Fruit fly (Drosophila melanogaster) whole organism, embryonic: ENCODE data around the gene CG12171.

Experiments
- Blimp-1 ChIP-seq: fragments of 200-800 bp; sonication (Bioruptor generic); optimal IDR thresholded peaks from 3 replicates; lab custom pipeline; 2018; ENCODE audit warnings: missing biosample characterization, missing genetic modification characterization, mild to moderate bottlenecking, moderate library complexity, missing genetic modification reagents
- CG10462 ChIP-seq: fragments of 200-800 bp; sonication (Bioruptor generic); optimal IDR thresholded peaks from 2 replicates; lab custom pipeline; 2016; ENCODE audit warnings: missing biosample characterization, missing genetic modification characterization
- CG10565 ChIP-seq: fragments of 200-800 bp; sonication (Bioruptor generic); optimal IDR thresholded peaks from 3 replicates; lab custom pipeline; 2016; ENCODE audit warnings: missing biosample characterization, mild to moderate bottlenecking, missing genetic modification characterization
- CG10654 ChIP-seq: fragments of 200-800 bp; sonication (Bioruptor generic); optimal IDR thresholded peaks from 2 replicates; lab custom pipeline; 2016; ENCODE audit warnings: missing biosample characterization, missing genetic modification characterization
- CG11093 ChIP-seq: fragments of 200-800 bp; sonication (Bioruptor generic); IDR thresholded peaks from 3 replicates; pipeline ENCODE4 v1.3.6; 2022; ENCODE audit warnings: missing biosample characterization, missing genetic modification characterization
- CG11398 ChIP-seq: fragments of 200-800 bp; sonication (Bioruptor generic); optimal IDR thresholded peaks from 2 replicates; lab custom pipeline; 2016; ENCODE audit warnings: missing biosample characterization, missing genetic modification characterization
- CG11504 ChIP-seq: fragments of 200-800 bp; sonication (Bioruptor generic); optimal IDR thresholded peaks from 3 replicates; lab custom pipeline; 2019; ENCODE audit warnings: missing biosample characterization, mild to moderate bottlenecking, missing genetic modification characterization, moderate library complexity
- CG12659 ChIP-seq: fragments of 200-800 bp; sonication (Bioruptor generic); optimal IDR thresholded peaks from 3 replicates; lab custom pipeline; 2017; ENCODE audit warnings: mild to moderate bottlenecking, missing biosample characterization, missing genetic modification reagents, missing genetic modification characterization
- CG14441 ChIP-seq: fragments of 200-800 bp; sonication (Bioruptor generic); IDR thresholded peaks from 2 replicates; pipeline ENCODE4 v1.3.6; 2022; ENCODE audit warnings: missing biosample characterization, missing genetic modification characterization
- CG16815 ChIP-seq: fragments of 200-800 bp; sonication (Bioruptor generic); optimal IDR thresholded peaks from 3 replicates; lab custom pipeline; 2017; ENCODE audit warnings: missing biosample characterization, mild to moderate bottlenecking, missing genetic modification characterization
- CG17359 ChIP-seq: fragments of 200-800 bp; sonication (Bioruptor generic); optimal IDR thresholded peaks from 3 replicates; lab custom pipeline; 2018; ENCODE audit warnings: missing biosample characterization, mild to moderate bottlenecking, missing genetic modification characterization, moderate library complexity
- CG2678 ChIP-seq: fragments of 200-800 bp; sonication (Bioruptor generic); optimal IDR thresholded peaks from 3 replicates; lab custom pipeline; 2019; ENCODE audit warnings: missing biosample characterization, mild to moderate bottlenecking, missing genetic modification characterization, moderate library complexity
- CG34422 ChIP-seq: fragments of 200-800 bp; sonication (Bioruptor generic); IDR thresholded peaks from 3 replicates; pipeline ENCODE4 v1.3.6; 2022; ENCODE audit warnings: missing biosample characterization, missing genetic modification characterization
- CG3995 ChIP-seq: fragments of 200-800 bp; sonication (Bioruptor generic); optimal IDR thresholded peaks from 3 replicates; lab custom pipeline; 2016; ENCODE audit warnings: missing biosample characterization, missing genetic modification characterization
- CG43689 ChIP-seq: fragments of 200-800 bp; sonication (Bioruptor generic); IDR thresholded peaks from 2 replicates; pipeline ENCODE4 v1.3.6; 2022; ENCODE audit warnings: missing biosample characterization, missing genetic modification characterization
- CG5953 ChIP-seq: fragments of 200-800 bp; sonication (Bioruptor generic); IDR thresholded peaks from 2 replicates; pipeline ENCODE4 v1.3.6; 2022; ENCODE audit warnings: missing biosample characterization, missing genetic modification characterization
- CG6791 ChIP-seq: fragments of 200-800 bp; sonication (Bioruptor generic); IDR thresholded peaks from 3 replicates; pipeline ENCODE4 v1.3.6; 2022; ENCODE audit warnings: missing biosample characterization, missing genetic modification characterization; ENCODE audit not compliant: partially characterized antibody
- CHES-1-like ChIP-seq: fragments of 200-800 bp; sonication (Bioruptor generic); optimal IDR thresholded peaks from 2 replicates; lab custom pipeline; 2016; ENCODE audit warnings: missing biosample characterization, missing genetic modification characterization
- Dip2 ChIP-seq: fragments of 200-800 bp; sonication (Bioruptor generic); IDR thresholded peaks from 2 replicates; pipeline ENCODE4 v1.3.6; 2022; ENCODE audit warnings: missing biosample characterization, missing genetic modification characterization
- Fer3 ChIP-seq: fragments of 200-800 bp; sonication (Bioruptor generic); optimal IDR thresholded peaks from 2 replicates; lab custom pipeline; 2018; ENCODE audit warnings: missing biosample characterization, mild to moderate bottlenecking, missing genetic modification characterization, moderate library complexity
- Hey ChIP-seq: fragments of 200-800 bp; sonication (Bioruptor generic); optimal IDR thresholded peaks from 3 replicates; lab custom pipeline; 2018; ENCODE audit warnings: missing biosample characterization, mild to moderate bottlenecking, missing genetic modification characterization
- Myb ChIP-seq: fragments of 200-800 bp; sonication (Bioruptor generic); optimal IDR thresholded peaks from 2 replicates; lab custom pipeline; 2016; ENCODE audit warnings: missing biosample characterization, missing genetic modification characterization
- NFAT ChIP-seq: fragments of 200-800 bp; sonication (Bioruptor generic); IDR thresholded peaks from 2 replicates; pipeline ENCODE4 v1.3.6; 2022; ENCODE audit warnings: missing biosample characterization, missing genetic modification characterization
- Neu2 ChIP-seq: fragments of 200-800 bp; sonication (Bioruptor generic); optimal IDR thresholded peaks from 3 replicates; lab custom pipeline; 2016; ENCODE audit warnings: missing biosample characterization, missing genetic modification characterization, borderline replicate concordance
- Pdp1 ChIP-seq, 2 experiments: fragments of 200-800 bp; sonication (Bioruptor generic); optimal IDR thresholded peaks; 3 replicates each; lab custom pipeline; 2016; ENCODE audit warnings: missing biosample characterization in 2 of 2, missing genetic modification characterization in 2 of 2, mild to moderate bottlenecking in 1 of 2, moderate library complexity in 1 of 2
- Ravus ChIP-seq: fragments of 200-800 bp; sonication (Bioruptor generic); IDR thresholded peaks from 2 replicates; pipeline ENCODE4 v1.3.6; 2022; ENCODE audit warnings: missing biosample characterization, missing genetic modification characterization
- Rx ChIP-seq: fragments of 200-800 bp; sonication (Bioruptor generic); IDR thresholded peaks from 2 replicates; pipeline ENCODE4 v1.3.6; 2022; ENCODE audit warnings: missing biosample characterization, missing genetic modification characterization
- Sin3A ChIP-seq: fragments of >200 bp; optimal IDR thresholded peaks from 2 replicates; lab custom pipeline; 2018
- az2 ChIP-seq: fragments of 200-800 bp; sonication (Bioruptor generic); optimal IDR thresholded peaks from 3 replicates; lab custom pipeline; 2016; ENCODE audit warnings: missing biosample characterization, missing genetic modification characterization
- br ChIP-seq: fragments of >200 bp; optimal IDR thresholded peaks from 2 replicates; lab custom pipeline; 2017
- ci ChIP-seq: fragments of 200-800 bp; sonication (Bioruptor generic); IDR thresholded peaks from 3 replicates; pipeline ENCODE4 v1.3.6; 2022; ENCODE audit warnings: missing biosample characterization, missing genetic modification characterization
- dimm ChIP-seq: fragments of 200-800 bp; sonication (Bioruptor generic); IDR thresholded peaks from 2 replicates; pipeline ENCODE4 v1.3.6; 2022; ENCODE audit warnings: missing biosample characterization, missing genetic modification characterization
- dm ChIP-seq: fragments of 200-800 bp; sonication (Bioruptor generic); optimal IDR thresholded peaks from 3 replicates; lab custom pipeline; 2016; ENCODE audit warnings: missing biosample characterization, missing genetic modification characterization
- eve ChIP-seq, 2 experiments: fragments of >200 bp; optimal IDR thresholded peaks; 2 replicates each; lab custom pipeline; 2017; ENCODE audit warnings: missing biosample characterization in 2 of 2, missing genetic modification characterization in 2 of 2
- grn ChIP-seq: fragments of 200-800 bp; sonication (Bioruptor generic); optimal IDR thresholded peaks from 3 replicates; lab custom pipeline; 2017; ENCODE audit warnings: missing biosample characterization, missing genetic modification characterization
- her ChIP-seq: fragments of 200-800 bp; sonication (Bioruptor generic); optimal IDR thresholded peaks from 2 replicates; lab custom pipeline; 2016; ENCODE audit warnings: missing biosample characterization, missing genetic modification characterization
- ind ChIP-seq: fragments of 200-800 bp; sonication (Bioruptor generic); optimal IDR thresholded peaks from 3 replicates; lab custom pipeline; 2016; ENCODE audit warnings: missing biosample characterization, missing genetic modification characterization
- jigr1 ChIP-seq: fragments of 200-800 bp; sonication (Bioruptor generic); IDR thresholded peaks from 3 replicates; pipeline ENCODE4 v1.3.6; 2022; ENCODE audit warnings: missing biosample characterization, missing genetic modification characterization
- mirr ChIP-seq: fragments of 200-800 bp; sonication (Bioruptor generic); optimal IDR thresholded peaks from 3 replicates; lab custom pipeline; 2018; ENCODE audit warnings: missing biosample characterization, mild to moderate bottlenecking, missing genetic modification characterization
- nmo ChIP-seq: fragments of 200-800 bp; sonication (Bioruptor generic); optimal IDR thresholded peaks from 2 replicates; lab custom pipeline; 2018; ENCODE audit warnings: missing biosample characterization, mild to moderate bottlenecking, missing genetic modification characterization, moderate library complexity
- org-1 ChIP-seq: fragments of 200-800 bp; sonication (Bioruptor generic); optimal IDR thresholded peaks from 2 replicates; lab custom pipeline; 2017; ENCODE audit warnings: missing biosample characterization, missing genetic modification characterization
- otp ChIP-seq: fragments of 200-800 bp; sonication (Bioruptor generic); IDR thresholded peaks from 3 replicates; pipeline ENCODE4, ENCODE4 v1.3.6; 2022; ENCODE audit warnings: missing biosample characterization, missing genetic modification characterization
- repo ChIP-seq: fragments of 200-800 bp; sonication (Bioruptor generic); optimal IDR thresholded peaks from 2 replicates; lab custom pipeline; 2016; ENCODE audit warnings: missing biosample characterization, missing genetic modification characterization
- sens-2 ChIP-seq: fragments of 200-800 bp; sonication (Bioruptor generic); IDR thresholded peaks from 2 replicates; pipeline ENCODE4 v1.3.6; 2022; ENCODE audit warnings: missing biosample characterization, missing genetic modification characterization
- seq ChIP-seq: fragments of 200-800 bp; sonication (Bioruptor generic); IDR thresholded peaks from 2 replicates; pipeline ENCODE4 v1.3.6; 2022; ENCODE audit warnings: missing biosample characterization, missing genetic modification characterization
- slbo ChIP-seq: fragments of 200-800 bp; sonication (Bioruptor generic); IDR thresholded peaks from 2 replicates; pipeline ENCODE4 v1.3.6; 2022; ENCODE audit warnings: missing biosample characterization, missing genetic modification characterization
- sna ChIP-seq: fragments of 200-800 bp; sonication (Bioruptor generic); IDR thresholded peaks from 2 replicates; pipeline ENCODE4 v1.3.6; 2022; ENCODE audit warnings: missing biosample characterization, missing genetic modification characterization; ENCODE audit not compliant: partially characterized antibody
- tin ChIP-seq: fragments of 200-800 bp; sonication (Bioruptor generic); optimal IDR thresholded peaks from 3 replicates; lab custom pipeline; 2016; ENCODE audit warnings: missing biosample characterization, missing genetic modification characterization
- tna ChIP-seq: fragments of 200-800 bp; sonication (Bioruptor generic); IDR thresholded peaks from 2 replicates; pipeline ENCODE4 v1.3.6; 2022; ENCODE audit warnings: missing biosample characterization, missing genetic modification characterization; ENCODE audit not compliant: partially characterized antibody
- z ChIP-seq: fragments of 200-800 bp; sonication (Bioruptor generic); IDR thresholded peaks from 3 replicates; pipeline ENCODE4 v1.3.6; 2022; ENCODE audit warnings: missing biosample characterization, missing genetic modification characterization
- zfh2 ChIP-seq: fragments of 200-800 bp; sonication (Bioruptor generic); optimal IDR thresholded peaks from 2 replicates; lab custom pipeline; 2016; ENCODE audit warnings: missing biosample characterization, missing genetic modification characterization

CG12171 gene

DNA sequence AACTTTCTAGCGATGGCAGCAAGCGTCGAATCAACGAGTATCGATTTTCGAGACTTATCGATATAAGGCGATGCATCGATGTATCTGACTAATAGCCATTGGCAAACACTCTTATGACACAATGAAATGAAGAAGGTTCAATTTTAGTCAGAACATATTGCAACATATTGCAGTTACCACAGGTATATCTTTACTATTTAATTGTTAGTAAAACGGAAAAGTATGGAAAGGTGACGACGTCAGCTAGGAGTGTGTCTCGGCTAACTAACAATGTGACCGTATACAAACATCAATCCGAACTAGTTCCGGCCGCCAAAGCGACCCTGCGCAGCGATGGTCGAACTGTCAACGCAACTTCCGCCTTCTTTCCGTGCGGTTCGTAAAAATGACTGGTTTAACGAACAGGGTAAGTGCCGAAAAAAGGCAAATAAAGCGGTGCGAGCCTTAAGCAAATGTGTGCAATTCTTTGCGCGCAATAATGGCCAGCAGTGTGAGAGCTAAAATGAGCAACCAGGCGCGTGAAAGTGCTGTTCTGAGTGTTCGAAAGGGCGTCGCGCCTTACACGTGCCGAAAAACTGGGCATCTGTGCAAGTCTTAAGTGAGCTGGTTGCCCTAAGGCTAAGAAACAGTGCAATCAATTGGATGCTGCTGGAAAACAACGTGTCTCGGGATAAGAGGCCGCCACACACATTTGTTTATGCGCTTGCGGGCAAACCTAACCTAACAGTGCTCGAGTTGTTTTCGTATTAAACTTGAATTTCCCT, 9.1 kb upstream of the CG12171 start, which contains the start of the genes Dph4, Spec2 and RpL13A (continued):
- TF ChIP-seq Rx (GFP tag; lab: Robert Waterston, UW) (no peak), CG2678 (tag; lab: Kevin White, UChicago) (peak; percentile 81), Ravus (GFP tag; lab: Robert Waterston, UW) (no peak), CG34422 (no peak), CG43689 (GFP tag; lab: Robert Waterston, UW) (no peak), her (peak; percentile 93), Pdp1 (GFP tag; optimal IDR thresholded peaks at IDR 0.05; lab: Kevin White, UChicago) (peak; percentile 81 to 91), CG16815 (GFP tag; lab: Kevin White, UChicago) (peak; percentile 71), Neu2 (peak; percentile 74), CG12659 (peak; percentile 98), CG11093 (GFP tag; lab: Robert Waterston, UW) (peak; percentile 43; the same call in 1 of the 3 replicates), CG10654 (GFP tag; lab: Kevin White, UChicago) (peak; percentile 86), mirr (GFP tag; lab: Kevin White, UChicago) (peak; percentile 98), eve (GFP tag; optimal IDR thresholded peaks at IDR 0.05; lab: Kevin White, UChicago) (no peak), repo (GFP tag; lab: Kevin White, UChicago) (peak; percentile 81), slbo (GFP tag; lab: Robert Waterston, UW) (no peak), z (GFP tag; lab: Robert Waterston, UW) (no peak), nmo (GFP tag; lab: Kevin White, UChicago) (peak; percentile 86), ind (GFP tag; lab: Kevin White, UChicago) (peak; percentile 75), tna (no peak), sna (GFP tag; lab: Robert Waterston, UW) (no peak), CG6791 (no peak), NFAT (no peak), jigr1 (GFP tag; lab: Robert Waterston, UW) (no peak), org-1 (GFP tag; lab: Kevin White, UChicago) (peak; percentile 92), ci (GFP tag; lab: Robert Waterston, UW) (no peak), seq (GFP tag; lab: Robert Waterston, UW) (no peak), Blimp-1 (GFP tag; lab: Kevin White, UChicago) (peak; percentile 65), CG17359 (tag; lab: Kevin White, UChicago) (peak; percentile 88), Hey (tag; lab: Kevin White, UChicago) (peak; percentile 93), zfh2 (GFP tag; lab: Kevin White, UChicago) (peak; percentile 77), dimm (GFP tag; lab: Robert Waterston, UW) (no peak), CG10462 (GFP tag; lab: Kevin White, UChicago) (peak; percentile 76), CG5953 (GFP tag; lab: Robert Waterston, UW) (no peak), Myb (GFP tag; lab: Kevin White, UChicago) (peak; percentile 86), CHES-1-like (GFP tag; lab: Kevin White, UChicago) (peak; percentile 95), dm (GFP tag; lab: Kevin White, UChicago) (peak; percentile 97), CG3995 (GFP tag; lab: Kevin White, UChicago) (peak; percentile 83), CG11504 (tag; lab: Kevin White, UChicago) (no peak), tin (GFP tag; lab: Kevin White, UChicago) (peak; percentile 85), otp (GFP tag; lab: Robert Waterston, UW) (no peak), CG14441 (GFP tag; lab: Robert Waterston, UW) (no peak), sens-2 (GFP tag; lab: Robert Waterston, UW) (no peak), CG11398 (GFP tag; lab: Kevin White, UChicago) (peak; percentile 92), br (lab: Kevin White, UChicago) (no peak), Fer3 (tag; lab: Kevin White, UChicago) (peak; percentile 92), CG10565 (GFP tag; lab: Kevin White, UChicago) (peak; percentile 68), Dip2 (GFP tag; lab: Robert Waterston, UW) (no peak), grn (GFP tag; lab: Kevin White, UChicago) (peak; percentile 76), Sin3A (lab: Kevin White, UChicago) (peak; percentile 97), az2 (GFP tag; lab: Kevin White, UChicago) (peak; percentile 74)
